Fruit fly (Drosophila melanogaster): Measurements from ENCODE around the gene CG34295.

- TF ChIP-seq kay (GFP tag; ENCODE audit: borderline replicate concordance): no peak
- no peak for TF ChIP-seq Clk (GFP tag; optimal IDR thresholded peaks at IDR 0.05)
Observed at dm6 chr3R:28810942-28811676, 21.7 kb downstream of the CG34295 start, which contains the start of gene wdn.

All from whole organism, adult.